Fruit fly (Drosophila melanogaster) whole organism, prepupa: Measurements from ENCODE around the gene MESR6.

ENCODE experiments used
- CG10669 ChIP-seq: fragments of 200-800 bp; sonication (Bioruptor generic); optimal IDR thresholded peaks from 3 replicates; lab custom pipeline; 2018; ENCODE audit warnings: missing biosample characterization, mild to moderate bottlenecking, missing genetic modification characterization, moderate library complexity
- CG31627 ChIP-seq: fragments of 200-800 bp; sonication (Bioruptor generic); optimal IDR thresholded peaks from 3 replicates; lab custom pipeline; 2016; ENCODE audit warnings: missing biosample characterization, missing genetic modification characterization
- CG6163 ChIP-seq: fragments of 200-800 bp; sonication (Bioruptor generic); IDR thresholded peaks from 3 replicates; pipeline ENCODE4 v1.3.6; 2022; ENCODE audit warnings: missing biosample characterization, missing genetic modification characterization
- CG6276 ChIP-seq: fragments of 200-800 bp; sonication (Bioruptor generic); optimal IDR thresholded peaks from 2 replicates; lab custom pipeline; 2017; ENCODE audit warnings: missing biosample characterization, mild to moderate bottlenecking, missing genetic modification characterization
- CG8119 ChIP-seq: fragments of 200-800 bp; sonication (Bioruptor generic); IDR thresholded peaks from 3 replicates; pipeline ENCODE4 v1.3.6; 2022; ENCODE audit warnings: missing biosample characterization, missing genetic modification characterization
- CG8632 ChIP-seq: fragments of 200-800 bp; sonication (Bioruptor generic); optimal IDR thresholded peaks from 3 replicates; lab custom pipeline; 2016; ENCODE audit warnings: missing biosample characterization, missing genetic modification characterization
- CG9139 ChIP-seq: fragments of 200-800 bp; sonication (Bioruptor generic); optimal IDR thresholded peaks from 3 replicates; lab custom pipeline; 2017; ENCODE audit warnings: missing biosample characterization, mild to moderate bottlenecking, missing genetic modification characterization
- Met ChIP-seq: fragments of 200-800 bp; sonication (Bioruptor generic); optimal IDR thresholded peaks from 3 replicates; lab custom pipeline; 2016; ENCODE audit warnings: missing biosample characterization, missing genetic modification characterization
- Sox102F ChIP-seq: fragments of 200-800 bp; sonication (Bioruptor generic); optimal IDR thresholded peaks from 2 replicates; lab custom pipeline; 2016; ENCODE audit warnings: missing biosample characterization, mild to moderate bottlenecking, missing genetic modification characterization
- Sox14 ChIP-seq: fragments of 200-800 bp; sonication (Bioruptor generic); optimal IDR thresholded peaks from 3 replicates; lab custom pipeline; 2016; ENCODE audit warnings: missing biosample characterization, missing genetic modification characterization
- eg ChIP-seq: fragments of 200-800 bp; sonication (Bioruptor generic); IDR thresholded peaks from 3 replicates; pipeline ENCODE4 v1.3.6; 2022; ENCODE audit warnings: missing biosample characterization, missing genetic modification characterization
- fd85E ChIP-seq: fragments of 200-800 bp; sonication (Bioruptor generic); optimal IDR thresholded peaks from 3 replicates; lab custom pipeline; 2016; ENCODE audit warnings: missing biosample characterization, missing genetic modification characterization

DNA sequence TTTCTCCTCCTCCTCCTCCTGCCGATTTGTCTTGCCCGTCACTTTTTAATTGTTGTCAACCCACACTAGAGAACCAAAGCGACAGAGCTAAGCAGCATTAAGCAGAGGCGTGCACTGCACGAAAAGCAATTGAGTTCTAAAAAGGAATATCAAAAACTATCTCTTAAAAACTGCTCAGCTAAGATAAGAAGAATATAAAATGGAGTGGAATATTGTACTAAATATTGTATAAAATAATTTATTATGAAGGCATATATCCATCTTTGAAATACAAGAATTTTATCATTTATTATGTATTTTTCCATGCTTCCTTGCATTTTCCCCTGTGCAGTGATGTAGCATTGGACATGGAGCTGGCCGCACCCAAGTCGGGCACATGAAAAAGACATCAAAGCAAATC is 37.4 kb upstream of the MESR6 start:
- TF ChIP-seq CG31627 (GFP tag; lab: Kevin White, UChicago) (peak; percentile 12), eg (GFP tag; lab: Robert Waterston, UW) (no peak), Sox14 (no peak), Sox102F (GFP tag; lab: Kevin White, UChicago) (peak; percentile 17), CG9139 (GFP tag; lab: Kevin White, UChicago) (peak; percentile 62), Met (peak; percentile 26), CG10669 (peak; percentile 53), fd85E (GFP tag; lab: Kevin White, UChicago) (no peak), CG6163 (GFP tag; lab: Robert Waterston, UW) (peak; percentile 58; the same call in 2 of the 3 replicates), CG8119 (peak; percentile 59), CG8632 (GFP tag; lab: Kevin White, UChicago) (peak; percentile 57), CG6276 (GFP tag; lab: Kevin White, UChicago) (no peak)
